Worm (Caenorhabditis elegans) whole organism, early embryonic: ENCODE data around the gene srz-64.

Experiments used
- ama-1 ChIP-seq: fragments of 150-350 bp; optimal IDR thresholded peaks from 2 replicates; lab custom pipeline; 2014
- flt-1 ChIP-seq: fragments of 200-800 bp; sonication (Bioruptor generic); IDR thresholded peaks from 2 replicates; pipeline ENCODE4 v1.3.6; 2022; ENCODE audit warnings: missing genetic modification characterization, missing compliant biosample characterization
- hmg-4 ChIP-seq: fragments of 200-800 bp; sonication (Bioruptor generic); optimal IDR thresholded peaks from 2 replicates; lab custom pipeline; 2018; ENCODE audit warnings: mild to moderate bottlenecking, missing genetic modification characterization, missing compliant biosample characterization
- hnd-1 ChIP-seq: sonication (generic microtip); optimal IDR thresholded peaks from 2 replicates; lab custom pipeline; 2016; ENCODE audit warnings: missing genetic modification characterization, missing compliant biosample characterization
- pes-1 ChIP-seq: fragments of 200-800 bp; sonication (Bioruptor generic); IDR thresholded peaks from 2 replicates; pipeline ENCODE4 v1.3.6; 2022; ENCODE audit warnings: missing genetic modification reagents, missing genetic modification characterization, missing compliant biosample characterization
- scrt-1 ChIP-seq: fragments of 200-800 bp; sonication (Bioruptor generic); IDR thresholded peaks from 2 replicates; pipeline ENCODE4 v1.3.6; 2022; ENCODE audit warnings: missing genetic modification characterization, missing compliant biosample characterization

- TF ChIP-seq hmg-4 (GFP tag; lab: Kevin White, UChicago) = no peak
- no peak for TF ChIP-seq hnd-1
- TF ChIP-seq ama-1 = no peak
- no peak for TF ChIP-seq pes-1
- no peak for TF ChIP-seq flt-1 (GFP tag; lab: Robert Waterston, UW)
- no peak for TF ChIP-seq scrt-1
Observed at ce11 chrII:1255637-1256036, 37.4 kb downstream of the srz-64 start, which contains the start of gene clec-119.
